Fruit fly (Drosophila melanogaster) whole organism, embryonic: ENCODE measurements around the gene Muc14A.
A peak's percentile ranks its signal among the peaks of the same experiment; 100 is the strongest.

Source experiments
- CG10366 ChIP-seq: fragments of 200-800 bp; sonication (Bioruptor generic); IDR thresholded peaks from 2 replicates; pipeline ENCODE4 v1.3.6; 2022; ENCODE audit warnings: missing biosample characterization, missing genetic modification characterization
- CG13123 ChIP-seq: fragments of 200-800 bp; sonication (Bioruptor generic); optimal IDR thresholded peaks from 2 replicates; lab custom pipeline; 2016; ENCODE audit warnings: missing biosample characterization, missing genetic modification characterization
- CG14667 ChIP-seq: fragments of 200-800 bp; sonication (Bioruptor generic); IDR thresholded peaks from 2 replicates; pipeline ENCODE4 v1.3.6; 2022; ENCODE audit warnings: missing biosample characterization, missing genetic modification characterization
- CG15514 ChIP-seq: fragments of 200-800 bp; sonication (Bioruptor generic); optimal IDR thresholded peaks from 3 replicates; lab custom pipeline; 2017; ENCODE audit warnings: missing biosample characterization, missing genetic modification characterization, mild to moderate bottlenecking, moderate library complexity, missing genetic modification reagents
- CG1792 ChIP-seq: fragments of 200-800 bp; sonication (Bioruptor generic); optimal IDR thresholded peaks from 2 replicates; lab custom pipeline; 2016; ENCODE audit warnings: missing biosample characterization, missing genetic modification characterization
- CG3065 ChIP-seq: fragments of 200-800 bp; sonication (Bioruptor generic); optimal IDR thresholded peaks from 2 replicates; lab custom pipeline; 2016; ENCODE audit warnings: missing biosample characterization, missing genetic modification characterization
- CG32772 ChIP-seq: fragments of 200-800 bp; sonication (Bioruptor generic); IDR thresholded peaks from 2 replicates; pipeline ENCODE4 v1.3.6; 2022; ENCODE audit warnings: missing biosample characterization, missing genetic modification characterization
- CG3281 ChIP-seq: fragments of 200-800 bp; sonication (Bioruptor generic); optimal IDR thresholded peaks from 3 replicates; lab custom pipeline; 2017; ENCODE audit warnings: missing biosample characterization, mild to moderate bottlenecking, missing genetic modification characterization
- CG34376 ChIP-seq: fragments of 200-800 bp; sonication (Bioruptor generic); optimal IDR thresholded peaks from 2 replicates; lab custom pipeline; 2018; ENCODE audit warnings: missing biosample characterization, mild to moderate bottlenecking, missing genetic modification characterization
- CG34422 ChIP-seq: fragments of 200-800 bp; sonication (Bioruptor generic); IDR thresholded peaks from 3 replicates; pipeline ENCODE4 v1.3.6; 2022; ENCODE audit warnings: missing biosample characterization, missing genetic modification characterization
- CG42726 ChIP-seq: fragments of 200-800 bp; sonication (Bioruptor generic); IDR thresholded peaks from 2 replicates; pipeline ENCODE4 v1.3.6; 2022; ENCODE audit warnings: missing biosample characterization, missing genetic modification characterization; ENCODE audit not compliant: partially characterized antibody
- CG4617 ChIP-seq: fragments of 200-800 bp; sonication (Bioruptor generic); optimal IDR thresholded peaks from 3 replicates; lab custom pipeline; 2016; ENCODE audit warnings: missing biosample characterization, missing genetic modification characterization, borderline replicate concordance
- CG5245 ChIP-seq: fragments of 200-800 bp; sonication (Bioruptor generic); optimal IDR thresholded peaks from 3 replicates; lab custom pipeline; 2016; ENCODE audit warnings: missing biosample characterization, missing genetic modification characterization
- CG7357 ChIP-seq: fragments of 200-800 bp; sonication (Bioruptor generic); IDR thresholded peaks from 3 replicates; pipeline ENCODE4 v1.3.6; 2022; ENCODE audit warnings: missing biosample characterization, missing genetic modification characterization
- CG9817 ChIP-seq: fragments of 200-800 bp; sonication (Bioruptor generic); optimal IDR thresholded peaks from 2 replicates; lab custom pipeline; 2018; ENCODE audit warnings: missing biosample characterization, mild to moderate bottlenecking, missing genetic modification characterization, moderate library complexity
- Chrac-16 ChIP-seq: fragments of 200-800 bp; sonication (Bioruptor generic); optimal IDR thresholded peaks from 3 replicates; lab custom pipeline; 2016; ENCODE audit warnings: missing biosample characterization, missing genetic modification characterization
- CoRest ChIP-seq: fragments of 200-800 bp; sonication (Bioruptor generic); optimal IDR thresholded peaks from 3 replicates; lab custom pipeline; 2018; ENCODE audit warnings: missing biosample characterization, mild to moderate bottlenecking, missing genetic modification characterization, moderate library complexity
- Dek ChIP-seq: fragments of 200-800 bp; sonication (Bioruptor generic); optimal IDR thresholded peaks from 3 replicates; lab custom pipeline; 2019; ENCODE audit warnings: missing biosample characterization, mild to moderate bottlenecking, missing genetic modification characterization, moderate library complexity
- Doc2 ChIP-seq: fragments of 200-800 bp; sonication (Bioruptor generic); IDR thresholded peaks from 2 replicates; pipeline ENCODE4 v1.3.6; 2022; ENCODE audit warnings: missing biosample characterization, missing genetic modification characterization
- Ets65A ChIP-seq: fragments of 200-800 bp; sonication (Bioruptor generic); peaks from one replicate; lab custom pipeline; 2016; ENCODE audit warnings: missing biosample characterization, missing genetic modification characterization
- H15 ChIP-seq: fragments of 200-800 bp; sonication (Bioruptor generic); IDR thresholded peaks from 3 replicates; pipeline ENCODE4 v1.3.6; 2022; ENCODE audit warnings: missing biosample characterization, missing genetic modification characterization
- HLH4C ChIP-seq: fragments of 200-800 bp; sonication (Bioruptor generic); IDR thresholded peaks from 3 replicates; pipeline ENCODE4 v1.3.6; 2022; ENCODE audit warnings: missing biosample characterization, missing genetic modification characterization; ENCODE audit not compliant: partially characterized antibody
- Hmr ChIP-seq: fragments of 200-800 bp; sonication (Bioruptor generic); optimal IDR thresholded peaks from 3 replicates; lab custom pipeline; 2017; ENCODE audit warnings: mild to moderate bottlenecking, missing biosample characterization, missing genetic modification reagents, missing genetic modification characterization
- MTF-1 ChIP-seq: fragments of 200-800 bp; sonication (Bioruptor generic); optimal IDR thresholded peaks from 2 replicates; lab custom pipeline; 2018; ENCODE audit warnings: missing biosample characterization, mild to moderate bottlenecking, missing genetic modification characterization, borderline replicate concordance
- Neu2 ChIP-seq: fragments of 200-800 bp; sonication (Bioruptor generic); optimal IDR thresholded peaks from 3 replicates; lab custom pipeline; 2016; ENCODE audit warnings: missing biosample characterization, missing genetic modification characterization, borderline replicate concordance
- Nf-YA ChIP-seq: fragments of 200-800 bp; sonication (Bioruptor generic); IDR thresholded peaks from 2 replicates; pipeline ENCODE4 v1.3.6; 2022; ENCODE audit warnings: missing biosample characterization, missing genetic modification characterization
- Oli ChIP-seq: fragments of 200-800 bp; sonication (Bioruptor generic); optimal IDR thresholded peaks from 2 replicates; lab custom pipeline; 2018; ENCODE audit warnings: missing biosample characterization, mild to moderate bottlenecking, missing genetic modification characterization, moderate library complexity
- Stat92E ChIP-seq, 3 experiments: fragments of >200 bp in 2 of 3; fragments of 200-800 bp in 1 of 3; sonication (Bioruptor generic) in 1 of 3; optimal IDR thresholded peaks; 2 replicates each; lab custom pipeline; 2017 to 2019; ENCODE audit warnings: missing biosample characterization in 3 of 3, missing genetic modification characterization in 3 of 3, mild to moderate bottlenecking in 1 of 3, moderate library complexity in 1 of 3
- Taf1 ChIP-seq: fragments of 200-800 bp; sonication (Bioruptor generic); IDR thresholded peaks from 2 replicates; pipeline ENCODE4 v1.3.6; 2022; ENCODE audit warnings: missing biosample characterization, missing genetic modification characterization
- YL-1 ChIP-seq: fragments of 200-800 bp; sonication (Bioruptor generic); optimal IDR thresholded peaks from 3 replicates; lab custom pipeline; 2017; ENCODE audit warnings: missing biosample characterization, mild to moderate bottlenecking, missing genetic modification characterization
- cato ChIP-seq: fragments of 200-800 bp; sonication (Bioruptor generic); optimal IDR thresholded peaks from 2 replicates; lab custom pipeline; 2016; ENCODE audit warnings: missing biosample characterization, missing genetic modification characterization, borderline replicate concordance
- chinmo ChIP-seq: fragments of 200-800 bp; sonication (Bioruptor generic); IDR thresholded peaks from 4 replicates; pipeline ENCODE4 v1.3.6; 2022; ENCODE audit warnings: missing biosample characterization, missing genetic modification characterization; ENCODE audit not compliant: partially characterized antibody
- crc ChIP-seq: fragments of 200-800 bp; sonication (Bioruptor generic); optimal IDR thresholded peaks from 2 replicates; lab custom pipeline; 2016; ENCODE audit warnings: missing biosample characterization, missing genetic modification characterization
- dimm ChIP-seq: fragments of 200-800 bp; sonication (Bioruptor generic); IDR thresholded peaks from 2 replicates; pipeline ENCODE4 v1.3.6; 2022; ENCODE audit warnings: missing biosample characterization, missing genetic modification characterization
- emc ChIP-seq: fragments of 200-800 bp; sonication (Bioruptor generic); optimal IDR thresholded peaks from 2 replicates; lab custom pipeline; 2016; ENCODE audit warnings: missing biosample characterization, missing genetic modification characterization
- fd102C ChIP-seq: fragments of 200-800 bp; sonication (Bioruptor generic); optimal IDR thresholded peaks from 2 replicates; lab custom pipeline; 2018; ENCODE audit warnings: missing biosample characterization, mild to moderate bottlenecking, missing genetic modification characterization, moderate library complexity
- inv ChIP-seq: fragments of 200-800 bp; sonication (Bioruptor generic); IDR thresholded peaks from 2 replicates; pipeline ENCODE4 v1.3.6; 2022; ENCODE audit warnings: missing biosample characterization, missing genetic modification characterization; ENCODE audit not compliant: partially characterized antibody
- onecut ChIP-seq: fragments of 200-800 bp; sonication (Bioruptor generic); IDR thresholded peaks from 2 replicates; pipeline ENCODE4 v1.3.6; 2022; ENCODE audit warnings: missing biosample characterization, missing genetic modification characterization
- pfk ChIP-seq: fragments of 200-800 bp; sonication (Bioruptor generic); optimal IDR thresholded peaks from 2 replicates; lab custom pipeline; 2018; ENCODE audit warnings: missing biosample characterization, mild to moderate bottlenecking, missing genetic modification characterization, moderate library complexity
- rib ChIP-seq: fragments of 200-800 bp; sonication (Bioruptor generic); IDR thresholded peaks from 2 replicates; pipeline ENCODE4 v1.3.6; 2022; ENCODE audit warnings: missing biosample characterization, missing genetic modification characterization
- salm ChIP-seq: fragments of 200-800 bp; sonication (Bioruptor generic); optimal IDR thresholded peaks from 2 replicates; lab custom pipeline; 2018; ENCODE audit warnings: missing biosample characterization, mild to moderate bottlenecking, missing genetic modification characterization
- sima ChIP-seq: fragments of 200-800 bp; sonication (Bioruptor generic); optimal IDR thresholded peaks from 2 replicates; lab custom pipeline; 2016; ENCODE audit warnings: missing biosample characterization, missing genetic modification characterization
- sisA ChIP-seq: fragments of 200-800 bp; sonication (Bioruptor generic); IDR thresholded peaks from 2 replicates; pipeline ENCODE4 v1.3.6; 2022; ENCODE audit warnings: missing biosample characterization, missing genetic modification characterization
- stwl ChIP-seq: fragments of 200-800 bp; sonication (Bioruptor generic); optimal IDR thresholded peaks from 3 replicates; lab custom pipeline; 2018; ENCODE audit warnings: missing biosample characterization, mild to moderate bottlenecking, missing genetic modification characterization, moderate library complexity
- tin ChIP-seq: fragments of 200-800 bp; sonication (Bioruptor generic); optimal IDR thresholded peaks from 3 replicates; lab custom pipeline; 2016; ENCODE audit warnings: missing biosample characterization, missing genetic modification characterization
- tna ChIP-seq: fragments of 200-800 bp; sonication (Bioruptor generic); IDR thresholded peaks from 2 replicates; pipeline ENCODE4 v1.3.6; 2022; ENCODE audit warnings: missing biosample characterization, missing genetic modification characterization; ENCODE audit not compliant: partially characterized antibody
- trem ChIP-seq: fragments of 200-800 bp; optimal IDR thresholded peaks from 3 replicates; lab custom pipeline; 2019; ENCODE audit warnings: missing biosample characterization, mild to moderate bottlenecking, missing genetic modification characterization, moderate library complexity
- tup ChIP-seq: fragments of 200-800 bp; sonication (Bioruptor generic); optimal IDR thresholded peaks from 2 replicates; lab custom pipeline; 2016; ENCODE audit warnings: missing biosample characterization, mild to moderate bottlenecking, missing genetic modification characterization, moderate library complexity

Gene Muc14A

DNA sequence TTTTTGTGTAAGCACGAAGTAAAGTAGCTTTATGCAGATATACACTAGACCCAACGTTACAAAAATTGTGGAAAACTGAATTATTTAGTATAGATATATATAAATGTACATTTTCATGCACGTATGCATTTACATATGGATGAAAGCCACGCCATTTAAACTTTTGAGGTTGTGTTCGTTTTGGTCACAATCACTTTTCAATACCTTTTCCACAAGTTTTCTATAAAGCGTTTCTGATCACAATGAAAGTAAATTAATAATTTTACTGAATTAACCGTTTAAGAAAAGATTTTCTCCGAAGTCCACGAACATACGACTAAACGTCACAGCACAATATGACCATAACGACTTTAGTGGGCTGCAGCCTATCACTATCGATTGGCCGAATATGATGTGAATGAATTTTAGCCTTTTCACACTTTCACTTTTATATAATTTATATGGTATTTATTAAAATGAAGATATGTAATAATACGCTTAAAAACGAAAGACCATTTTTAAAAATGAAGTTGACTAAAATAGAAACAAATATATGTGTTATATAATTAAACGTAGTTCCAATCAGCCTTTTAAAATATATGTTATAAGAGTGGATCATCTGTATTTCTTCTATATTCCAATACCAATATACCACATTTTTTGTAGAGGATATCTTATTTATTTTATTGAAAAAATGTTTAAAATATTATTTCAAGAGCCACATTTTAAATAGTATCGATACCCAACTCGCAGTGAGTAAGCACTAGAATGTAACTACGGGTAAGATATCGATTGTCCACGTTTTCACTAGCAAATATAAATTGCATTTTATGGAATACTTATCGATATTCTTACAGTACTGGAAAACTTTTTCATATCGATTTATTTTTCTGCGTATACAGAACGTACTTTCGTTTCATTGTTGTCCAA, 17.0 kb upstream of the Muc14A start, which contains the start of the genes CG46312, eIF5 and exd (continued):
- TF ChIP-seq Chrac-16 (GFP tag; lab: Kevin White, UChicago) (no peak), Stat92E (GFP tag; optimal IDR thresholded peaks at IDR 0.05; lab: Kevin White, UChicago) (no peak), CG32772 (no peak), crc (GFP tag; lab: Kevin White, UChicago) (no peak), chinmo (GFP tag; lab: Robert Waterston, UW) (peak; percentile 79; the same call in 2 of the 4 replicates), CoRest (tag; lab: Kevin White, UChicago) (peak; percentile 52), tna (GFP tag; lab: Robert Waterston, UW) (peak; percentile 77), cato (GFP tag; lab: Kevin White, UChicago) (no peak), sima (no peak), CG7357 (peak; percentile 85), tup (GFP tag; lab: Kevin White, UChicago) (no peak), emc (GFP tag; lab: Kevin White, UChicago) (no peak), Nf-YA (GFP tag; lab: Robert Waterston, UW) (no peak), Doc2 (GFP tag; lab: Robert Waterston, UW) (no peak), salm (tag; lab: Kevin White, UChicago) (no peak), fd102C (no peak), Ets65A (GFP tag; lab: Kevin White, UChicago) (no peak), Oli (tag; lab: Kevin White, UChicago) (no peak), pfk (GFP tag; lab: Kevin White, UChicago) (no peak), MTF-1 (GFP tag; lab: Kevin White, UChicago) (no peak), CG3065 (GFP tag; lab: Kevin White, UChicago) (no peak), CG42726 (peak; percentile 39; the same call in 1 of the 2 replicates), rib (GFP tag; lab: Robert Waterston, UW) (no peak), Hmr (GFP tag; lab: Kevin White, UChicago) (no peak), YL-1 (no peak), sisA (GFP tag; lab: Robert Waterston, UW) (no peak), CG14667 (no peak), CG15514 (peak; percentile 24), inv (GFP tag; lab: Robert Waterston, UW) (peak; percentile 64; the same call in 1 of the 2 replicates), CG3281 (GFP tag; lab: Kevin White, UChicago) (no peak), CG13123 (GFP tag; lab: Kevin White, UChicago) (no peak), trem (tag; lab: Kevin White, UChicago) (no peak), CG34376 (no peak), CG10366 (GFP tag; lab: Robert Waterston, UW) (no peak), onecut (GFP tag; lab: Robert Waterston, UW) (no peak), HLH4C (GFP tag; lab: Robert Waterston, UW) (peak; percentile 86), H15 (GFP tag; lab: Robert Waterston, UW) (no peak), CG5245 (GFP tag; lab: Kevin White, UChicago) (no peak), CG9817 (tag; lab: Kevin White, UChicago) (no peak), Taf1 (GFP tag; lab: Robert Waterston, UW) (no peak), Neu2 (no peak), dimm (GFP tag; lab: Robert Waterston, UW) (no peak), CG1792 (GFP tag; lab: Kevin White, UChicago) (no peak), CG4617 (GFP tag; lab: Kevin White, UChicago) (no peak), Dek (no peak), stwl (peak; percentile 13), CG34422 (no peak; the same call in 2 of the 3 replicates), tin (GFP tag; lab: Kevin White, UChicago) (no peak)
